Worm (Caenorhabditis elegans) whole organism, L3 larva: ENCODE results near the gene srr-7.

ENCODE experiments used
- R02D3.7 ChIP-seq: fragments of 150-350 bp; optimal IDR thresholded peaks from 2 replicates; lab custom pipeline; 2014; ENCODE audit warnings: missing biosample characterization, missing genetic modification characterization
- ZK546.5 ChIP-seq: sonication (generic microtip); optimal IDR thresholded peaks from 2 replicates; lab custom pipeline; 2017; ENCODE audit warnings: missing biosample characterization, missing genetic modification characterization
- aly-2 ChIP-seq: fragments of 150-350 bp; optimal IDR thresholded peaks from 2 replicates; lab custom pipeline; 2014; ENCODE audit warnings: missing biosample characterization, missing genetic modification characterization
- ama-1 ChIP-seq: fragments of 150-350 bp; optimal IDR thresholded peaks from 2 replicates; lab custom pipeline; 2018
- ceh-16 ChIP-seq: sonication (generic microtip); optimal IDR thresholded peaks from 2 replicates; lab custom pipeline; 2017; ENCODE audit warnings: missing biosample characterization, missing genetic modification characterization
- ceh-28 ChIP-seq: fragments of 150-350 bp; optimal IDR thresholded peaks from 2 replicates; lab custom pipeline; 2014; ENCODE audit warnings: missing biosample characterization, missing genetic modification reagents, missing genetic modification characterization
- ceh-82 ChIP-seq: fragments of 150-350 bp; optimal IDR thresholded peaks from 2 replicates; lab custom pipeline; 2014; ENCODE audit warnings: missing biosample characterization, missing genetic modification characterization
- egl-27 ChIP-seq: sonication (generic microtip); optimal IDR thresholded peaks from 4 replicates; lab custom pipeline; 2017; ENCODE audit warnings: missing biosample characterization, missing genetic modification reagents, missing genetic modification characterization
- egl-5 ChIP-seq: fragments of 150-350 bp; optimal IDR thresholded peaks from 2 replicates; lab custom pipeline; 2017; ENCODE audit warnings: missing biosample characterization, missing genetic modification reagents, missing genetic modification characterization, inconsistent platforms
- elt-1 ChIP-seq: fragments of 150-350 bp; optimal IDR thresholded peaks from 2 replicates; lab custom pipeline; 2014; ENCODE audit warnings: missing biosample characterization, missing genetic modification characterization
- elt-3 ChIP-seq, 3 experiments: fragments of 150-350 bp in 1 of 3; sonication (generic microtip) in 2 of 3; optimal IDR thresholded peaks; 2 replicates in 2 of 3; 4 replicates in 1 of 3; lab custom pipeline; 2014 to 2017; ENCODE audit warnings: missing biosample characterization in 3 of 3, missing genetic modification characterization in 3 of 3
- eor-1 ChIP-seq, 2 experiments: fragments of 150-350 bp; optimal IDR thresholded peaks; 2 replicates each; lab custom pipeline; 2014 to 2018; ENCODE audit warnings: missing biosample characterization in 2 of 2, missing genetic modification characterization in 2 of 2
- fkh-10 ChIP-seq: sonication (generic microtip); optimal IDR thresholded peaks from 2 replicates; lab custom pipeline; 2017; ENCODE audit warnings: missing biosample characterization, missing genetic modification reagents, missing genetic modification characterization
- fkh-2 ChIP-seq: fragments of 150-350 bp; optimal IDR thresholded peaks from 2 replicates; lab custom pipeline; 2014; ENCODE audit warnings: missing biosample characterization, missing genetic modification reagents, missing genetic modification characterization
- fos-1 ChIP-seq: fragments of 150-350 bp; optimal IDR thresholded peaks from 2 replicates; lab custom pipeline; 2014; ENCODE audit warnings: missing biosample characterization, missing genetic modification characterization
- hmg-11 ChIP-seq: sonication (generic microtip); optimal IDR thresholded peaks from 2 replicates; lab custom pipeline; 2016; ENCODE audit warnings: missing genetic modification characterization, missing compliant biosample characterization
- lin-15B ChIP-seq: fragments of 150-350 bp; optimal IDR thresholded peaks from 2 replicates; lab custom pipeline; 2014; ENCODE audit warnings: missing biosample characterization, missing genetic modification characterization
- lsy-12 ChIP-seq: sonication (generic microtip); optimal IDR thresholded peaks from 2 replicates; lab custom pipeline; 2016; ENCODE audit warnings: mild to moderate bottlenecking, missing genetic modification characterization, missing compliant biosample characterization
- mdl-1 ChIP-seq: fragments of 150-350 bp; optimal IDR thresholded peaks from 2 replicates; lab custom pipeline; 2014; ENCODE audit warnings: missing biosample characterization, missing genetic modification characterization
- mml-1 ChIP-seq: fragments of 150-350 bp; sonication (generic microtip); optimal IDR thresholded peaks from 3 replicates; lab custom pipeline; 2014; ENCODE audit warnings: missing biosample characterization, missing genetic modification characterization
- nfya-1 ChIP-seq: sonication (generic microtip); optimal IDR thresholded peaks from 2 replicates; lab custom pipeline; 2017; ENCODE audit warnings: missing genetic modification characterization, mild to moderate bottlenecking, missing compliant biosample characterization, antibody characterized with exemption, moderate library complexity; ENCODE audit not compliant: insufficient read depth
- nhr-11 ChIP-seq: fragments of 150-350 bp; optimal IDR thresholded peaks from 2 replicates; lab custom pipeline; 2014; ENCODE audit warnings: missing biosample characterization, missing genetic modification characterization
- nhr-12 ChIP-seq: fragments of 150-350 bp; optimal IDR thresholded peaks from 2 replicates; lab custom pipeline; 2014; ENCODE audit warnings: missing biosample characterization, missing genetic modification characterization
- nhr-237 ChIP-seq: fragments of 150-350 bp; optimal IDR thresholded peaks from 2 replicates; lab custom pipeline; 2014; ENCODE audit warnings: missing biosample characterization, missing genetic modification characterization
- nhr-25 ChIP-seq: sonication (generic microtip); optimal IDR thresholded peaks from 2 replicates; lab custom pipeline; 2017; ENCODE audit warnings: missing biosample characterization, missing genetic modification characterization
- nhr-67 ChIP-seq: fragments of 150-350 bp; optimal IDR thresholded peaks from 2 replicates; lab custom pipeline; 2014; ENCODE audit warnings: missing biosample characterization, missing genetic modification characterization
- nhr-76 ChIP-seq: fragments of 150-350 bp; sonication (generic microtip); optimal IDR thresholded peaks from 5 replicates; lab custom pipeline; 2014; ENCODE audit warnings: missing biosample characterization, missing genetic modification characterization
- nhr-77 ChIP-seq: fragments of 150-350 bp; optimal IDR thresholded peaks from 2 replicates; lab custom pipeline; 2014; ENCODE audit warnings: missing biosample characterization, missing genetic modification characterization
- pqm-1 ChIP-seq: fragments of 150-350 bp; optimal IDR thresholded peaks from 2 replicates; lab custom pipeline; 2017; ENCODE audit warnings: missing biosample characterization, missing genetic modification characterization, inconsistent platforms
- skn-1 ChIP-seq: fragments of 150-350 bp; optimal IDR thresholded peaks from 2 replicates; lab custom pipeline; 2014; ENCODE audit warnings: missing biosample characterization, missing genetic modification characterization
- snpc-4 ChIP-seq: fragments of 150-350 bp; optimal IDR thresholded peaks from 2 replicates; lab custom pipeline; 2014; ENCODE audit warnings: missing biosample characterization, missing genetic modification characterization
- tbx-2 ChIP-seq: sonication (generic microtip); optimal IDR thresholded peaks from 2 replicates; lab custom pipeline; 2016; ENCODE audit warnings: mild to moderate bottlenecking, missing genetic modification characterization, missing compliant biosample characterization
- unc-39 ChIP-seq: sonication (generic microtip); optimal IDR thresholded peaks from 4 replicates; lab custom pipeline; 2017; ENCODE audit warnings: missing biosample characterization, missing genetic modification characterization
- unc-62 ChIP-seq: fragments of 150-350 bp; sonication (generic microtip); optimal IDR thresholded peaks from 4 replicates; lab custom pipeline; 2014; ENCODE audit warnings: missing biosample characterization, missing genetic modification reagents, missing genetic modification characterization
- ztf-11 ChIP-seq: fragments of 150-350 bp; optimal IDR thresholded peaks from 2 replicates; lab custom pipeline; 2014; ENCODE audit warnings: missing biosample characterization, missing genetic modification characterization
- ztf-4 ChIP-seq: fragments of 150-350 bp; optimal IDR thresholded peaks from 2 replicates; lab custom pipeline; 2014; ENCODE audit warnings: missing biosample characterization, missing genetic modification characterization

Gene srr-7

ce11 chrV:15152010-15152409 is 24.0 kb downstream of the srr-7 start:
- TF ChIP-seq fkh-2 (no peak), egl-27 (tag; lab: Kevin White, UChicago) (no peak), egl-5 (no peak), nfya-1 (tag; lab: Kevin White, UChicago) (no peak), fos-1 (tag; lab: Kevin White, UChicago) (no peak), tbx-2 (tag; lab: Kevin White, UChicago) (no peak), lin-15B (tag; lab: Kevin White, UChicago) (no peak), nhr-67 (tag; lab: Kevin White, UChicago) (no peak), R02D3.7 (tag; lab: Kevin White, UChicago) (no peak), mml-1 (tag; lab: Kevin White, UChicago) (no peak), hmg-11 (tag; lab: Kevin White, UChicago) (no peak), nhr-77 (tag; lab: Kevin White, UChicago) (no peak), skn-1 (tag; lab: Kevin White, UChicago) (no peak), ztf-4 (no peak), aly-2 (tag; lab: Kevin White, UChicago) (no peak), ama-1 (lab: Kevin White, UChicago) (no peak), lsy-12 (tag; lab: Kevin White, UChicago) (no peak)

ce11 chrV:15153277-15153676 is 25.2 kb downstream of the srr-7 start, which contains the start of gene srh-55:
TSS of gene srh-55 (plus strand) at chrV:15153577.
- TF ChIP-seq ztf-11 (tag; lab: Kevin White, UChicago) (no peak), ama-1 (lab: Kevin White, UChicago) (no peak), ZK546.5 (tag; lab: Kevin White, UChicago) (no peak), nhr-77 (tag; lab: Kevin White, UChicago) (no peak), unc-39 (tag; lab: Kevin White, UChicago) (no peak), nhr-237 (tag; lab: Kevin White, UChicago) (no peak), ceh-16 (tag; lab: Kevin White, UChicago) (no peak), mdl-1 (tag; lab: Kevin White, UChicago) (no peak), egl-5 (no peak), fkh-10 (GFP tag; lab: Kevin White, UChicago) (no peak), ceh-28 (no peak), eor-1 (tag; optimal IDR thresholded peaks at IDR 0.05; lab: Kevin White, UChicago) (no peak), nhr-12 (tag; lab: Kevin White, UChicago) (no peak)
- TF ChIP-seq, all 47 proteins: peak for 0

- TF ChIP-seq elt-1 (tag; lab: Kevin White, UChicago) = no peak
- no peak for TF ChIP-seq nhr-76 (tag; lab: Kevin White, UChicago)
- TF ChIP-seq ceh-16 (tag; lab: Kevin White, UChicago) = no peak
- no peak for TF ChIP-seq hmg-11 (tag; lab: Kevin White, UChicago)
- TF ChIP-seq fkh-10 (GFP tag; lab: Kevin White, UChicago) = no peak
- no peak for TF ChIP-seq ceh-82 (tag; lab: Kevin White, UChicago)
- no peak for TF ChIP-seq nhr-237 (tag; lab: Kevin White, UChicago)
- TF ChIP-seq ZK546.5 (tag; lab: Kevin White, UChicago) = no peak
- no peak for TF ChIP-seq lin-15B (tag; lab: Kevin White, UChicago)
- no peak for TF ChIP-seq unc-62
- TF ChIP-seq mml-1 (tag; lab: Kevin White, UChicago) = no peak
- TF ChIP-seq aly-2 (tag; lab: Kevin White, UChicago) = no peak
- no peak for TF ChIP-seq fkh-2
- TF ChIP-seq lsy-12 (tag; lab: Kevin White, UChicago) = no peak
- no peak for TF ChIP-seq nhr-77 (tag; lab: Kevin White, UChicago)
- no peak for TF ChIP-seq egl-5
These were observed 28.4 kb downstream of the srr-7 start for ce11 chrV:15156504-15156903.

ce11 chrV:15158691-15159090 is 30.6 kb downstream of the srr-7 start, which contains the start of gene str-45:
TSS of gene str-45 (plus strand) at chrV:15158991.
- TF ChIP-seq ztf-4 = no peak
- TF ChIP-seq nhr-67 (tag; lab: Kevin White, UChicago) = no peak
- TF ChIP-seq unc-39 (tag; lab: Kevin White, UChicago) = no peak
- TF ChIP-seq pqm-1 (tag; lab: Kevin White, UChicago) = no peak
- TF ChIP-seq elt-3 (tag; optimal IDR thresholded peaks at IDR 0.05; lab: Kevin White, UChicago) = no peak
- TF ChIP-seq nhr-25 (tag; lab: Kevin White, UChicago) = no peak

- no peak for TF ChIP-seq tbx-2 (tag; lab: Kevin White, UChicago)
- no peak for TF ChIP-seq unc-62
- TF ChIP-seq elt-1 (tag; lab: Kevin White, UChicago) = no peak
- peak; percentile 15 for TF ChIP-seq nhr-11 (tag; lab: Kevin White, UChicago)
- no peak for TF ChIP-seq snpc-4 (tag; lab: Kevin White, UChicago)
- TF ChIP-seq nhr-12 (tag; lab: Kevin White, UChicago) = no peak
- TF ChIP-seq ztf-11 (tag; lab: Kevin White, UChicago) = no peak
- no peak for TF ChIP-seq fkh-10 (GFP tag; lab: Kevin White, UChicago)
- TF ChIP-seq, all 47 proteins: peak for 1
These were observed 34.6 kb downstream of the srr-7 start, which contains the start of gene srz-11 for ce11 chrV:15162697-15163096. TSS of gene srz-11 (plus strand) at chrV:15163082.
